Worm (Caenorhabditis elegans) whole organism, late embryonic: ENCODE results near the gene lin-40.

Experiments used
- K02D7.2 ChIP-seq: sonication (generic microtip); optimal IDR thresholded peaks from 2 replicates; lab custom pipeline; 2017; ENCODE audit warnings: mild to moderate bottlenecking, missing genetic modification characterization, missing compliant biosample characterization
- ama-1 ChIP-seq: fragments of 150-350 bp; optimal IDR thresholded peaks from 2 replicates; lab custom pipeline; 2014
- ceh-24 ChIP-seq: sonication (generic microtip); optimal IDR thresholded peaks from 2 replicates; lab custom pipeline; 2016; ENCODE audit warnings: mild to moderate bottlenecking, missing genetic modification characterization, missing compliant biosample characterization
- dmd-4 ChIP-seq: sonication (generic microtip); optimal IDR thresholded peaks from 2 replicates; lab custom pipeline; 2016; ENCODE audit warnings: borderline replicate concordance, missing genetic modification characterization, missing compliant biosample characterization
- elt-2 ChIP-seq: sonication (generic microtip); optimal IDR thresholded peaks from 2 replicates; lab custom pipeline; 2016; ENCODE audit warnings: missing genetic modification reagents, missing genetic modification characterization, missing compliant biosample characterization
- fax-1 ChIP-seq: sonication (generic microtip); optimal IDR thresholded peaks from 2 replicates; lab custom pipeline; 2016; ENCODE audit warnings: missing genotype, missing genetic modification characterization, missing compliant biosample characterization
- fkh-10 ChIP-seq: fragments of 150-350 bp; optimal IDR thresholded peaks from 2 replicates; lab custom pipeline; 2014; ENCODE audit warnings: missing biosample characterization, missing genetic modification reagents, missing genetic modification characterization
- lin-11 ChIP-seq: fragments of 200-800 bp; sonication (Bioruptor generic); optimal IDR thresholded peaks from 2 replicates; lab custom pipeline; 2018; ENCODE audit warnings: mild to moderate bottlenecking, missing genetic modification characterization, missing compliant biosample characterization
- nfya-1 ChIP-seq: sonication (generic microtip); optimal IDR thresholded peaks from 2 replicates; lab custom pipeline; 2017; ENCODE audit warnings: missing genetic modification characterization, mild to moderate bottlenecking, missing compliant biosample characterization, antibody characterized with exemption, moderate library complexity
- nhr-11 ChIP-seq: fragments of 150-350 bp; optimal IDR thresholded peaks from 2 replicates; lab custom pipeline; 2014; ENCODE audit warnings: missing biosample characterization, missing genetic modification characterization
- rnt-1 ChIP-seq: sonication (generic microtip); optimal IDR thresholded peaks from 2 replicates; lab custom pipeline; 2016; ENCODE audit warnings: missing genetic modification characterization, missing compliant biosample characterization
- tbx-2 ChIP-seq: sonication (generic microtip); optimal IDR thresholded peaks from 2 replicates; lab custom pipeline; 2016; ENCODE audit warnings: missing genetic modification characterization, missing compliant biosample characterization
- unc-86 ChIP-seq: sonication (generic microtip); optimal IDR thresholded peaks from 2 replicates; lab custom pipeline; 2016; ENCODE audit warnings: missing genetic modification characterization, missing compliant biosample characterization

DNA sequence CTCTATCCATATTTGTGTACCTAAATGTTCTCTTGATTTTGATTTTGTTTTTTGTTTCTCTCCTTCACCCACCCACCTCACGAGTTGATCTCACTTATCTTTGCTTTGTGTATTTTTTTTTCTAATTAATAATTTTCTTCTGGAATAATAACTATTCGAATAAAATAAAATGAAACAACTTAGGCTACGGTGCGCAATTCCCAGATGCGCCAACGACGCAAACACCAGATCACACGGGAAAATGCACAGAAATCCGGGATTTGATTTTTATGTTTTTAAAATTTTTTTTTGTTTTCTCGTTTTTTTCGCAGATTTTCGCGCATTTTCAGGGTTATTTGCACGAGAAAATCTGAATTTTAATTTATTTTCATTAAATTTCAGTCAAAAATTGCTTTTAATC lies 18.5 kb upstream of the lin-40 start:
- TF ChIP-seq nfya-1 (tag; lab: Kevin White, UChicago) = no peak
- no peak for TF ChIP-seq nhr-11
- no peak for TF ChIP-seq elt-2 (tag; lab: Kevin White, UChicago)
- no peak for TF ChIP-seq K02D7.2 (tag; lab: Kevin White, UChicago)
- TF ChIP-seq dmd-4 (tag; lab: Kevin White, UChicago) = no peak
- no peak for TF ChIP-seq rnt-1 (tag; lab: Kevin White, UChicago)
- no peak for TF ChIP-seq fkh-10 (GFP tag; lab: Kevin White, UChicago)
- no peak for TF ChIP-seq tbx-2 (tag; lab: Kevin White, UChicago)
- no peak for TF ChIP-seq ceh-24 (tag; lab: Kevin White, UChicago)
- TF ChIP-seq lin-11 = no peak
- TF ChIP-seq fax-1 (tag; lab: Kevin White, UChicago) = no peak
- no peak for TF ChIP-seq unc-86 (tag; lab: Kevin White, UChicago)
- TF ChIP-seq ama-1 = no peak
